Fruit fly (Drosophila melanogaster) whole organism, embryonic: ENCODE data around the gene CG13949.

Source experiments
- Atf3 ChIP-seq: fragments of 200-800 bp; sonication (Bioruptor generic); optimal IDR thresholded peaks from 3 replicates; lab custom pipeline; 2016; ENCODE audit warnings: missing biosample characterization, missing genetic modification characterization
- Bdp1 ChIP-seq: fragments of 200-800 bp; sonication (Bioruptor generic); optimal IDR thresholded peaks from 3 replicates; lab custom pipeline; 2016; ENCODE audit warnings: missing biosample characterization, missing genetic modification characterization
- CG10274 ChIP-seq: fragments of 200-800 bp; sonication (Bioruptor generic); optimal IDR thresholded peaks from 3 replicates; lab custom pipeline; 2017; ENCODE audit warnings: missing biosample characterization, mild to moderate bottlenecking, missing genetic modification characterization
- CG10654 ChIP-seq: fragments of 200-800 bp; sonication (Bioruptor generic); optimal IDR thresholded peaks from 2 replicates; lab custom pipeline; 2016; ENCODE audit warnings: missing biosample characterization, missing genetic modification characterization
- CG10979 ChIP-seq: fragments of 200-800 bp; sonication (Bioruptor generic); optimal IDR thresholded peaks from 2 replicates; lab custom pipeline; 2018; ENCODE audit warnings: missing biosample characterization, mild to moderate bottlenecking, missing genetic modification characterization, moderate library complexity
- CG11093 ChIP-seq: fragments of 200-800 bp; sonication (Bioruptor generic); IDR thresholded peaks from 3 replicates; pipeline ENCODE4 v1.3.6; 2022; ENCODE audit warnings: missing biosample characterization, missing genetic modification characterization
- CG11560 ChIP-seq: fragments of 200-800 bp; sonication (Bioruptor generic); IDR thresholded peaks from 3 replicates; pipeline ENCODE4 v1.3.6; 2022; ENCODE audit warnings: missing biosample characterization, missing genetic modification characterization
- CG15011 ChIP-seq: fragments of 200-800 bp; sonication (Bioruptor generic); optimal IDR thresholded peaks from 3 replicates; lab custom pipeline; 2018; ENCODE audit warnings: missing biosample characterization, mild to moderate bottlenecking, missing genetic modification characterization
- CG15269 ChIP-seq: fragments of 200-800 bp; sonication (Bioruptor generic); optimal IDR thresholded peaks from 2 replicates; lab custom pipeline; 2018; ENCODE audit warnings: missing biosample characterization, mild to moderate bottlenecking, missing genetic modification characterization, moderate library complexity
- CG1792 ChIP-seq: fragments of 200-800 bp; sonication (Bioruptor generic); optimal IDR thresholded peaks from 2 replicates; lab custom pipeline; 2016; ENCODE audit warnings: missing biosample characterization, missing genetic modification characterization
- CG18764 ChIP-seq: fragments of 200-800 bp; sonication (Bioruptor generic); optimal IDR thresholded peaks from 3 replicates; lab custom pipeline; 2016; ENCODE audit warnings: missing biosample characterization, missing genetic modification characterization
- CG2116 ChIP-seq: fragments of 200-800 bp; sonication (Bioruptor generic); optimal IDR thresholded peaks from 3 replicates; lab custom pipeline; 2018; ENCODE audit warnings: missing biosample characterization, mild to moderate bottlenecking, missing genetic modification characterization
- CG2120 ChIP-seq: fragments of 200-800 bp; sonication (Bioruptor generic); optimal IDR thresholded peaks from 3 replicates; lab custom pipeline; 2016; ENCODE audit warnings: missing biosample characterization, missing genetic modification characterization
- CG31224 ChIP-seq: fragments of 200-800 bp; sonication (Bioruptor generic); IDR thresholded peaks from 2 replicates; pipeline ENCODE4 v1.3.6; 2022; ENCODE audit warnings: missing biosample characterization, missing genetic modification characterization
- CG31388 ChIP-seq: fragments of 200-800 bp; sonication (Bioruptor generic); optimal IDR thresholded peaks from 2 replicates; lab custom pipeline; 2016; ENCODE audit warnings: missing biosample characterization, missing genetic modification characterization
- CG4404 ChIP-seq: fragments of 200-800 bp; sonication (Bioruptor generic); IDR thresholded peaks from 2 replicates; pipeline ENCODE4 v1.3.6; 2022; ENCODE audit warnings: missing biosample characterization, missing genetic modification characterization
- CG5180 ChIP-seq: fragments of 200-800 bp; sonication (Bioruptor generic); optimal IDR thresholded peaks from 3 replicates; lab custom pipeline; 2017; ENCODE audit warnings: missing biosample characterization, missing genetic modification characterization, mild to moderate bottlenecking, moderate library complexity, missing genetic modification reagents
- Dbx ChIP-seq: fragments of 200-800 bp; sonication (Bioruptor generic); IDR thresholded peaks from 3 replicates; pipeline ENCODE4 v1.3.6; 2022; ENCODE audit warnings: missing biosample characterization, missing genetic modification characterization
- E2f2 ChIP-seq: fragments of 200-800 bp; sonication (Bioruptor generic); IDR thresholded peaks from 2 replicates; pipeline ENCODE4 v1.3.6; 2022; ENCODE audit warnings: missing biosample characterization, missing genetic modification characterization
- Ets65A ChIP-seq: fragments of 200-800 bp; sonication (Bioruptor generic); peaks from one replicate; lab custom pipeline; 2016; ENCODE audit warnings: missing biosample characterization, missing genetic modification characterization
- H15 ChIP-seq: fragments of 200-800 bp; sonication (Bioruptor generic); IDR thresholded peaks from 3 replicates; pipeline ENCODE4 v1.3.6; 2022; ENCODE audit warnings: missing biosample characterization, missing genetic modification characterization
- H2.0 ChIP-seq: fragments of 200-800 bp; sonication (Bioruptor generic); IDR thresholded peaks from 2 replicates; pipeline ENCODE4 v1.3.6; 2022; ENCODE audit warnings: missing biosample characterization, missing genetic modification characterization
- Hmr ChIP-seq: fragments of 200-800 bp; sonication (Bioruptor generic); optimal IDR thresholded peaks from 3 replicates; lab custom pipeline; 2017; ENCODE audit warnings: mild to moderate bottlenecking, missing biosample characterization, missing genetic modification reagents, missing genetic modification characterization
- Med ChIP-seq: fragments of 200-800 bp; sonication (Bioruptor generic); peaks from one replicate; lab custom pipeline; 2016; ENCODE audit warnings: missing biosample characterization, missing genetic modification characterization, mild to moderate bottlenecking, inconsistent platforms, moderate library complexity
- Mes4 ChIP-seq: fragments of 200-800 bp; sonication (Bioruptor generic); optimal IDR thresholded peaks from 2 replicates; lab custom pipeline; 2016; ENCODE audit warnings: missing biosample characterization, missing genetic modification characterization
- Nf-YC ChIP-seq: fragments of 200-800 bp; optimal IDR thresholded peaks from 3 replicates; lab custom pipeline; 2019; ENCODE audit warnings: missing biosample characterization, mild to moderate bottlenecking, missing genetic modification characterization, moderate library complexity
- PHDP ChIP-seq: fragments of 200-800 bp; sonication (Bioruptor generic); optimal IDR thresholded peaks from 3 replicates; lab custom pipeline; 2018; ENCODE audit warnings: missing biosample characterization, mild to moderate bottlenecking, missing genetic modification characterization, moderate library complexity
- Rfx ChIP-seq: fragments of 200-800 bp; sonication (Bioruptor generic); IDR thresholded peaks from 2 replicates; pipeline ENCODE4 v1.3.6; 2022; ENCODE audit warnings: missing biosample characterization, missing genetic modification characterization
- Scr ChIP-seq: fragments of 200-800 bp; sonication (Bioruptor generic); IDR thresholded peaks from 2 replicates; pipeline ENCODE4 v1.3.6; 2022; ENCODE audit warnings: missing biosample characterization, missing genetic modification characterization; ENCODE audit not compliant: partially characterized antibody
- ab ChIP-seq: fragments of 200-800 bp; sonication (Bioruptor generic); optimal IDR thresholded peaks from 2 replicates; lab custom pipeline; 2016; ENCODE audit warnings: missing biosample characterization, missing genetic modification characterization
- al ChIP-seq: fragments of 200-800 bp; sonication (Bioruptor generic); IDR thresholded peaks from 2 replicates; pipeline ENCODE4 v1.3.6; 2022; ENCODE audit warnings: missing biosample characterization, missing genetic modification characterization
- bab2 ChIP-seq: fragments of 200-800 bp; sonication (Bioruptor generic); optimal IDR thresholded peaks from 2 replicates; lab custom pipeline; 2016; ENCODE audit warnings: missing biosample characterization, missing genetic modification characterization
- bsh ChIP-seq, 2 experiments: fragments of 200-800 bp; sonication (Bioruptor generic); optimal IDR thresholded peaks; 2 replicates each; lab custom pipeline; 2017 to 2018; ENCODE audit warnings: mild to moderate bottlenecking in 2 of 2, missing biosample characterization in 2 of 2, missing genetic modification characterization in 2 of 2, moderate library complexity in 1 of 2
- gem ChIP-seq: fragments of 200-800 bp; sonication (Bioruptor generic); optimal IDR thresholded peaks from 2 replicates; lab custom pipeline; 2019; ENCODE audit warnings: missing biosample characterization, mild to moderate bottlenecking, missing genetic modification characterization, moderate library complexity
- gfzf ChIP-seq: fragments of 200-800 bp; sonication (Bioruptor generic); optimal IDR thresholded peaks from 2 replicates; lab custom pipeline; 2016; ENCODE audit warnings: missing biosample characterization, mild to moderate bottlenecking, missing genetic modification characterization, moderate library complexity
- grau ChIP-seq: fragments of 200-800 bp; optimal IDR thresholded peaks from 3 replicates; lab custom pipeline; 2019; ENCODE audit warnings: missing biosample characterization, mild to moderate bottlenecking, missing genetic modification characterization, moderate library complexity
- insv ChIP-seq, 2 experiments: fragments of 200-800 bp; sonication (Bioruptor generic); optimal IDR thresholded peaks; 3 replicates each; lab custom pipeline; 2016 to 2018; ENCODE audit warnings: missing biosample characterization in 2 of 2, missing genetic modification characterization in 2 of 2
- org-1 ChIP-seq: fragments of 200-800 bp; sonication (Bioruptor generic); optimal IDR thresholded peaks from 2 replicates; lab custom pipeline; 2017; ENCODE audit warnings: missing biosample characterization, missing genetic modification characterization
- prd ChIP-seq, 3 experiments: fragments of >200 bp in 2 of 3; fragments of 200-800 bp in 1 of 3; sonication (Bioruptor generic) in 1 of 3; optimal IDR thresholded peaks in 2 of 3; IDR thresholded peaks in 1 of 3; 2 replicates in 2 of 3; 3 replicates in 1 of 3; pipeline versions ENCODE4 v1.3.6 to Lab custom; 2017 to 2022; ENCODE audit warnings: missing biosample characterization in 1 of 3, missing genetic modification characterization in 1 of 3
- rib ChIP-seq: fragments of 200-800 bp; sonication (Bioruptor generic); IDR thresholded peaks from 2 replicates; pipeline ENCODE4 v1.3.6; 2022; ENCODE audit warnings: missing biosample characterization, missing genetic modification characterization
- schlank ChIP-seq: fragments of 200-800 bp; sonication (Bioruptor generic); optimal IDR thresholded peaks from 2 replicates; lab custom pipeline; 2018; ENCODE audit warnings: missing biosample characterization, mild to moderate bottlenecking, missing genetic modification characterization
- sens ChIP-seq: fragments of 200-800 bp; sonication (Bioruptor generic); peaks from one replicate; lab custom pipeline; 2016; ENCODE audit warnings: missing biosample characterization, missing genetic modification characterization
- seq ChIP-seq: fragments of 200-800 bp; sonication (Bioruptor generic); IDR thresholded peaks from 2 replicates; pipeline ENCODE4 v1.3.6; 2022; ENCODE audit warnings: missing biosample characterization, missing genetic modification characterization
- sna ChIP-seq: fragments of 200-800 bp; sonication (Bioruptor generic); IDR thresholded peaks from 2 replicates; pipeline ENCODE4 v1.3.6; 2022; ENCODE audit warnings: missing biosample characterization, missing genetic modification characterization; ENCODE audit not compliant: partially characterized antibody
- so ChIP-seq: fragments of 200-800 bp; sonication (Bioruptor generic); IDR thresholded peaks from 3 replicates; pipeline ENCODE4 v1.3.6; 2022; ENCODE audit warnings: missing biosample characterization, missing genetic modification characterization
- tio ChIP-seq: fragments of 200-800 bp; sonication (Bioruptor generic); optimal IDR thresholded peaks from 2 replicates; lab custom pipeline; 2017; ENCODE audit warnings: missing biosample characterization, missing genetic modification characterization, inconsistent platforms
- vvl ChIP-seq: fragments of 200-800 bp; sonication (Bioruptor generic); IDR thresholded peaks from 2 replicates; pipeline ENCODE4 v1.3.6; 2022; ENCODE audit warnings: missing biosample characterization, missing genetic modification characterization
- zf30C ChIP-seq: fragments of 200-800 bp; sonication (Bioruptor generic); optimal IDR thresholded peaks from 3 replicates; lab custom pipeline; 2018; ENCODE audit warnings: missing biosample characterization, mild to moderate bottlenecking, missing genetic modification characterization

CG13949 gene

DNA sequence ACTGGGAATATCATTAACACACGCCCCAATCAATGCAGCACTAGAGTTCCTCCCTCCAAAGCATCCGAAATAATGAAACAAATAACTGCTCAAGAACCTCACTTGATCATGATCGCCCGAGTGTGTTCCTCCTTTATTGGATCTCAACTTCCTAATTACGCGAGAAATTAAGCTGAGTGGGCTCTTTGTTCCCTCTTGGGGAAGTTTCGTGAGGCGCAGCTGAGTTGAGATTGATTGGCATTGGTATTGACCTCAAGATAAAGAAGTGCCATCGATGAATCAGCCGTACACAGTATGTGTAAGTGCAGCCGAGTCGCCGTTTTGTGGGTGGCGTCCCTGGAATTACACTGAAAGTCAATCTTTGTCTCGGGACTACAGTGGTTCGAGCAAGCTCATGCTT lies 12.3 kb upstream of the CG13949 start:
- no peak for TF ChIP-seq H2.0 (GFP tag; lab: Robert Waterston, UW)
- no peak for TF ChIP-seq CG4404
- no peak for TF ChIP-seq CG10654
- no peak for TF ChIP-seq schlank
- no peak for TF ChIP-seq insv (GFP tag; optimal IDR thresholded peaks at IDR 0.05; lab: Kevin White, UChicago)
- no peak for TF ChIP-seq Nf-YC
- no peak for TF ChIP-seq CG1792 (GFP tag; lab: Kevin White, UChicago)
- TF ChIP-seq al (GFP tag; lab: Robert Waterston, UW), result no peak
- no peak for TF ChIP-seq CG15011 (GFP tag; lab: Kevin White, UChicago)
- TF ChIP-seq seq, result no peak
- TF ChIP-seq sna (GFP tag; lab: Robert Waterston, UW), result no peak
- TF ChIP-seq CG10274 (GFP tag; lab: Kevin White, UChicago), result no peak

DNA sequence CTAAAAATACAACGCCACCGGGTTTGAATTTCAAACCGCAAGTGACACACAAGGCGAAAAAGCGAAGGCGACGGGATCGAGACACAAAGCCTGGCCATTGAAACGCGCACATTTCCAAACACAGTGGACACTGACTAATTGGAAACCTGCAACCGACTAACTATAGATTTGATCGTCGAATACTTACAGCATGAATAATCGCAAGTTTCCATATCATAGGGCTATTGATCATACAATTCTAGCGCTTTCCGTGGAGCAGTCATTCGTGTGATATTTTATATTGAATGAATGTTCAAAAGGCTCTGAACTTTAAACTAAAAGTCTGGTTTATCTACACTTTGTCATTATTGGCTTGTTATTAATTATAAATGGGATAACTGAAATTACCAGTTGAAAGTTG lies 11.8 kb upstream of the CG13949 start:
- TF ChIP-seq Hmr (peak; percentile 5), gfzf (GFP tag; lab: Kevin White, UChicago) (no peak), tio (GFP tag; lab: Kevin White, UChicago) (peak; percentile 7), sens (GFP tag; lab: Kevin White, UChicago) (peak; percentile 28), gem (tag; lab: Kevin White, UChicago) (peak; percentile 11), Scr (no peak), ab (GFP tag; lab: Kevin White, UChicago) (no peak), PHDP (tag; lab: Kevin White, UChicago) (peak; percentile 5), CG11560 (tag; lab: Robert Waterston, UW) (no peak), Med (GFP tag; lab: Kevin White, UChicago) (peak; percentile 21), rib (no peak), CG10979 (tag; lab: Kevin White, UChicago) (no peak), Ets65A (peak; percentile 2), CG11093 (GFP tag; lab: Robert Waterston, UW) (no peak), CG2120 (peak; percentile 13), grau (tag; lab: Kevin White, UChicago) (peak; percentile 36), org-1 (GFP tag; lab: Kevin White, UChicago) (no peak)
- TF ChIP-seq, all 482 proteins: peak for 9

DNA sequence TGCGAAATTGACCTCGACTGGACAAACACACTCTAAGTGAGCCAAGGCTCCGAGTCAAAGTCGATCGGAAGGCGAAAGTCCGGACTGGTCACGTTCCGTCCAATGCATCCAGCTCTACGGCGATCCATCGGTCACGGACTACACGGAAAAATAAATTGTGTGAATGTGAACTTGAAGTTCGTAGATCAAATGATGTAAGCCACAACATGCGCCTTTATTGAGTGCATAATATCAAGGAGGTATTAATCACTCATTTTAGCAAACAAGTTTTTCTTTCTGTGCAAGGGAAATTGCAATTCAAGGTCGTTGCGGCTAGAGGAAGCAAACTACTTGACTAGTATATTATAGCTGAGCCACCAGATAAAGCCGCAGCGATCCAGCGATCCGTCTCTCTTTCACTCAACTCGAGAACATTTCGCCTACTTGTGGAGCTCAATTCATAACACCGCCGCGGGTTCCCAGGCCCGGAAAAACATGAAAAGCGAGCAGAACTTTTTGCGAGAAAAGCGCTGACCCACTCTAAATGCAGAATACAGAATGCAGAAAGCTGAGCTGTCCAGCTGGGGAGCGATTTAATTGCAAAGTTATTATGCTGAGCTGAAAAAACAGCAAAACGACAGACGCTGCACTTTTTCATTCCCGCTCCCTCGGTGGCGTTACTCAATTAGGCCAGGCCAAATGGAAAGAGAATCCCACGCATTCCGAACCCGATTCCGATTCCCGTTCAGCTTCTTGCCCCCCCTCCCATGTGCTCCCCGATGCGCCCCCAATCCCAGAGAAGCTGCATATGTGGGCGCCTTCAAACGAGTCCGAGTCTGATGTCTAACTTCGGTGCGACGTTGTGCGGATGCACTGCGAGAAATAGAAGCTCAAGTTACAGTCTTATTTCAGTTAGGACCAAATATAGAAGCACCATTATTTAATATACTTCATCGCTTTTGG lies 11.0 kb upstream of the CG13949 start:
- TF ChIP-seq Dbx (GFP tag; lab: Robert Waterston, UW), result no peak
- TF ChIP-seq H15 (GFP tag; lab: Robert Waterston, UW), result no peak
- peak; percentile 3 for TF ChIP-seq zf30C (GFP tag; lab: Kevin White, UChicago)
- TF ChIP-seq Med (GFP tag; lab: Kevin White, UChicago), result peak; percentile 47
- 0 out of 2 replicates have a peak, but pooled peaks have one; percentile 15 for TF ChIP-seq vvl (GFP tag; lab: Robert Waterston, UW)
- TF ChIP-seq Atf3, result no peak
- TF ChIP-seq CG31388 (GFP tag; lab: Kevin White, UChicago), result no peak
- TF ChIP-seq bab2 (GFP tag; lab: Kevin White, UChicago), result no peak
- peak; percentile 50 for TF ChIP-seq CG5180 (GFP tag; lab: Kevin White, UChicago)
- no peak for TF ChIP-seq prd (optimal IDR thresholded peaks at IDR 0.05; lab: Kevin White, UChicago)
- TF ChIP-seq prd (GFP tag; IDR thresholded peaks at IDR 0.05; lab: Robert Waterston, UW), result no peak
- peak; percentile 6; the same call in 1 of the 3 replicates for TF ChIP-seq so (GFP tag; lab: Robert Waterston, UW)
- no peak for TF ChIP-seq Bdp1 (GFP tag; lab: Kevin White, UChicago)
- no peak for TF ChIP-seq Rfx
- TF ChIP-seq bsh (GFP tag; optimal IDR thresholded peaks at IDR 0.05; lab: Kevin White, UChicago), result peak in 1 of 2 experiments; percentile 34
- no peak for TF ChIP-seq CG15269 (tag; lab: Kevin White, UChicago)
- TF ChIP-seq CG2116 (GFP tag; lab: Kevin White, UChicago), result no peak
- no peak for TF ChIP-seq CG31224 (GFP tag; lab: Robert Waterston, UW)
- no peak for TF ChIP-seq CG18764 (GFP tag; lab: Kevin White, UChicago)
- no peak for TF ChIP-seq Mes4 (GFP tag; lab: Kevin White, UChicago)
- no peak for TF ChIP-seq E2f2
